Worm (Caenorhabditis elegans) whole organism, L3 larva: ENCODE data around the gene F38H4.5.
A peak's percentile ranks its signal among the peaks of the same experiment; 100 is the strongest.

ENCODE experiments used
- ZK546.5 ChIP-seq: sonication (generic microtip); optimal IDR thresholded peaks from 2 replicates; lab custom pipeline; 2017; ENCODE audit warnings: missing biosample characterization, missing genetic modification characterization
- aly-2 ChIP-seq: fragments of 150-350 bp; optimal IDR thresholded peaks from 2 replicates; lab custom pipeline; 2014; ENCODE audit warnings: missing biosample characterization, missing genetic modification characterization
- ama-1 ChIP-seq: fragments of 150-350 bp; optimal IDR thresholded peaks from 2 replicates; lab custom pipeline; 2018
- ceh-16 ChIP-seq: sonication (generic microtip); optimal IDR thresholded peaks from 2 replicates; lab custom pipeline; 2017; ENCODE audit warnings: missing biosample characterization, missing genetic modification characterization
- ceh-82 ChIP-seq: fragments of 150-350 bp; optimal IDR thresholded peaks from 2 replicates; lab custom pipeline; 2014; ENCODE audit warnings: missing biosample characterization, missing genetic modification characterization
- ceh-9 ChIP-seq: sonication (generic microtip); optimal IDR thresholded peaks from 2 replicates; lab custom pipeline; 2018; ENCODE audit warnings: missing biosample characterization, missing genetic modification characterization
- daf-12 ChIP-seq: fragments of 150-350 bp; optimal IDR thresholded peaks from 2 replicates; lab custom pipeline; 2014; ENCODE audit warnings: missing biosample characterization, missing genetic modification reagents, missing genetic modification characterization
- egl-27 ChIP-seq: sonication (generic microtip); optimal IDR thresholded peaks from 4 replicates; lab custom pipeline; 2017; ENCODE audit warnings: missing biosample characterization, missing genetic modification reagents, missing genetic modification characterization
- egl-5 ChIP-seq: fragments of 150-350 bp; optimal IDR thresholded peaks from 2 replicates; lab custom pipeline; 2017; ENCODE audit warnings: missing biosample characterization, missing genetic modification reagents, missing genetic modification characterization, inconsistent platforms
- elt-1 ChIP-seq: fragments of 150-350 bp; optimal IDR thresholded peaks from 2 replicates; lab custom pipeline; 2014; ENCODE audit warnings: missing biosample characterization, missing genetic modification characterization
- elt-2 ChIP-seq: sonication (generic microtip); optimal IDR thresholded peaks from 2 replicates; lab custom pipeline; 2016; ENCODE audit warnings: missing genetic modification reagents, mild to moderate bottlenecking, missing genetic modification characterization, missing compliant biosample characterization
- eor-1 ChIP-seq, 2 experiments: fragments of 150-350 bp; optimal IDR thresholded peaks; 2 replicates each; lab custom pipeline; 2014 to 2018; ENCODE audit warnings: missing biosample characterization in 2 of 2, missing genetic modification characterization in 2 of 2
- fkh-2 ChIP-seq: fragments of 150-350 bp; optimal IDR thresholded peaks from 2 replicates; lab custom pipeline; 2014; ENCODE audit warnings: missing biosample characterization, missing genetic modification reagents, missing genetic modification characterization
- fos-1 ChIP-seq: fragments of 150-350 bp; optimal IDR thresholded peaks from 2 replicates; lab custom pipeline; 2014; ENCODE audit warnings: missing biosample characterization, missing genetic modification characterization
- hmg-11 ChIP-seq: sonication (generic microtip); optimal IDR thresholded peaks from 2 replicates; lab custom pipeline; 2016; ENCODE audit warnings: missing genetic modification characterization, missing compliant biosample characterization
- jun-1 ChIP-seq: fragments of 150-350 bp; optimal IDR thresholded peaks from 2 replicates; lab custom pipeline; 2014; ENCODE audit warnings: missing biosample characterization, missing genetic modification reagents, missing genetic modification characterization
- lin-15B ChIP-seq: fragments of 150-350 bp; optimal IDR thresholded peaks from 2 replicates; lab custom pipeline; 2014; ENCODE audit warnings: missing biosample characterization, missing genetic modification characterization
- lin-39 ChIP-seq: fragments of 150-350 bp; optimal IDR thresholded peaks from 2 replicates; lab custom pipeline; 2018; ENCODE audit warnings: missing biosample characterization, missing genetic modification reagents, missing genetic modification characterization
- lsy-12 ChIP-seq: sonication (generic microtip); optimal IDR thresholded peaks from 2 replicates; lab custom pipeline; 2016; ENCODE audit warnings: mild to moderate bottlenecking, missing genetic modification characterization, missing compliant biosample characterization
- mdl-1 ChIP-seq: fragments of 150-350 bp; optimal IDR thresholded peaks from 2 replicates; lab custom pipeline; 2014; ENCODE audit warnings: missing biosample characterization, missing genetic modification characterization
- mml-1 ChIP-seq: fragments of 150-350 bp; sonication (generic microtip); optimal IDR thresholded peaks from 3 replicates; lab custom pipeline; 2014; ENCODE audit warnings: missing biosample characterization, missing genetic modification characterization
- nfya-1 ChIP-seq: sonication (generic microtip); optimal IDR thresholded peaks from 2 replicates; lab custom pipeline; 2017; ENCODE audit warnings: missing genetic modification characterization, mild to moderate bottlenecking, missing compliant biosample characterization, antibody characterized with exemption, moderate library complexity; ENCODE audit not compliant: insufficient read depth
- nhr-12 ChIP-seq: fragments of 150-350 bp; optimal IDR thresholded peaks from 2 replicates; lab custom pipeline; 2014; ENCODE audit warnings: missing biosample characterization, missing genetic modification characterization
- nhr-23 ChIP-seq: fragments of 150-350 bp; optimal IDR thresholded peaks from 2 replicates; lab custom pipeline; 2014; ENCODE audit warnings: missing biosample characterization, missing genetic modification reagents, missing genetic modification characterization
- nhr-25 ChIP-seq: sonication (generic microtip); optimal IDR thresholded peaks from 2 replicates; lab custom pipeline; 2017; ENCODE audit warnings: missing biosample characterization, missing genetic modification characterization
- nhr-43 ChIP-seq: sonication (generic microtip); optimal IDR thresholded peaks from 2 replicates; lab custom pipeline; 2016; ENCODE audit warnings: mild to moderate bottlenecking, missing genetic modification characterization, missing compliant biosample characterization; ENCODE audit not compliant: poor library complexity, severe bottlenecking
- nhr-67 ChIP-seq: fragments of 150-350 bp; optimal IDR thresholded peaks from 2 replicates; lab custom pipeline; 2014; ENCODE audit warnings: missing biosample characterization, missing genetic modification characterization
- nhr-77 ChIP-seq: fragments of 150-350 bp; optimal IDR thresholded peaks from 2 replicates; lab custom pipeline; 2014; ENCODE audit warnings: missing biosample characterization, missing genetic modification characterization
- pha-4 ChIP-seq: fragments of 150-350 bp; optimal IDR thresholded peaks from 2 replicates; lab custom pipeline; 2014; ENCODE audit warnings: missing biosample characterization, missing genetic modification reagents, missing genetic modification characterization
- sea-2 ChIP-seq: fragments of 150-350 bp; sonication (generic microtip); optimal IDR thresholded peaks from 4 replicates; lab custom pipeline; 2014; ENCODE audit warnings: missing biosample characterization, missing genetic modification reagents, missing genetic modification characterization
- skn-1 ChIP-seq: fragments of 150-350 bp; optimal IDR thresholded peaks from 2 replicates; lab custom pipeline; 2014; ENCODE audit warnings: missing biosample characterization, missing genetic modification characterization
- snpc-4 ChIP-seq: fragments of 150-350 bp; optimal IDR thresholded peaks from 2 replicates; lab custom pipeline; 2014; ENCODE audit warnings: missing biosample characterization, missing genetic modification characterization
- zag-1 ChIP-seq: fragments of 150-350 bp; optimal IDR thresholded peaks from 2 replicates; lab custom pipeline; 2014; ENCODE audit warnings: missing biosample characterization, missing genetic modification characterization
- ztf-11 ChIP-seq: fragments of 150-350 bp; optimal IDR thresholded peaks from 2 replicates; lab custom pipeline; 2014; ENCODE audit warnings: missing biosample characterization, missing genetic modification characterization
- ztf-4 ChIP-seq: fragments of 150-350 bp; optimal IDR thresholded peaks from 2 replicates; lab custom pipeline; 2014; ENCODE audit warnings: missing biosample characterization, missing genetic modification characterization

F38H4.5 gene

ce11 chrIV:11857159-11857565, 5.2 kb downstream of the F38H4.5 start (continued):
- TF ChIP-seq ZK546.5 (tag; lab: Kevin White, UChicago) (no peak), nhr-23 (tag; lab: Kevin White, UChicago) (peak; percentile 5), nfya-1 (tag; lab: Kevin White, UChicago) (peak; percentile 98), ceh-9 (tag; lab: Kevin White, UChicago) (no peak), nhr-77 (tag; lab: Kevin White, UChicago) (no peak), ztf-4 (tag; lab: Kevin White, UChicago) (no peak), hmg-11 (peak; percentile 75), nhr-12 (tag; lab: Kevin White, UChicago) (no peak), sea-2 (no peak), nhr-43 (no peak), jun-1 (tag; lab: Kevin White, UChicago) (peak; percentile 60), zag-1 (tag; lab: Kevin White, UChicago) (no peak), lin-15B (tag; lab: Kevin White, UChicago) (peak; percentile 89), ceh-16 (no peak), eor-1 (tag; optimal IDR thresholded peaks at IDR 0.05; lab: Kevin White, UChicago) (no peak), daf-12 (tag; lab: Kevin White, UChicago) (no peak), nhr-67 (tag; lab: Kevin White, UChicago) (no peak), elt-2 (tag; lab: Kevin White, UChicago) (peak; percentile 43), pha-4 (tag; lab: Kevin White, UChicago) (peak; percentile 74), mdl-1 (tag; lab: Kevin White, UChicago) (no peak), lsy-12 (tag; lab: Kevin White, UChicago) (peak; percentile 35)

ce11 chrIV:11858142-11858541, 6.2 kb downstream of the F38H4.5 start, which contains the start of gene let-92:
TSS of gene let-92 (plus strand) at chrIV:11858442.
- TF ChIP-seq elt-2 (tag; lab: Kevin White, UChicago) (no peak), nhr-43 (no peak), hmg-11 (no peak), fkh-2 (tag; lab: Kevin White, UChicago) (no peak), ceh-9 (tag; lab: Kevin White, UChicago) (no peak), skn-1 (tag; lab: Kevin White, UChicago) (no peak), ZK546.5 (tag; lab: Kevin White, UChicago) (no peak), nhr-67 (tag; lab: Kevin White, UChicago) (no peak), ceh-82 (tag; lab: Kevin White, UChicago) (no peak), aly-2 (tag; lab: Kevin White, UChicago) (no peak), nhr-12 (tag; lab: Kevin White, UChicago) (no peak), ztf-4 (tag; lab: Kevin White, UChicago) (no peak), mml-1 (tag; lab: Kevin White, UChicago) (no peak), lin-39 (tag; lab: Kevin White, UChicago) (no peak), fos-1 (tag; lab: Kevin White, UChicago) (no peak)

ce11 chrIV:11859995-11860605, 8.1 kb downstream of the F38H4.5 start, which contains the start of gene mob-1:
TSS of gene mob-1 (plus strand) at chrIV:11860555.
- TF ChIP-seq nhr-23 (tag; lab: Kevin White, UChicago) = peak; percentile 5
- TF ChIP-seq pha-4 (tag; lab: Kevin White, UChicago) = peak; percentile 25
- no peak for TF ChIP-seq egl-27 (tag; lab: Kevin White, UChicago)
- peak; percentile 54 for TF ChIP-seq ama-1

- TF ChIP-seq hmg-11 (peak; percentile 2), nhr-77 (tag; lab: Kevin White, UChicago) (no peak), ama-1 (no peak), snpc-4 (tag; lab: Kevin White, UChicago) (no peak), nfya-1 (tag; lab: Kevin White, UChicago) (no peak), sea-2 (no peak), pha-4 (tag; lab: Kevin White, UChicago) (peak; percentile 80), mml-1 (tag; lab: Kevin White, UChicago) (no peak), elt-1 (tag; lab: Kevin White, UChicago) (no peak)
These were observed 11.4 kb downstream of the F38H4.5 start for ce11 chrIV:11863428-11863827.

- TF ChIP-seq nhr-25 (tag; lab: Kevin White, UChicago) (no peak), pha-4 (tag; lab: Kevin White, UChicago) (no peak), nhr-23 (tag; lab: Kevin White, UChicago) (no peak), ceh-16 (no peak), jun-1 (tag; lab: Kevin White, UChicago) (no peak), egl-5 (no peak), lin-15B (tag; lab: Kevin White, UChicago) (no peak), fkh-2 (tag; lab: Kevin White, UChicago) (no peak), ztf-11 (tag; lab: Kevin White, UChicago) (no peak), nhr-43 (no peak), zag-1 (tag; lab: Kevin White, UChicago) (no peak)
These were observed 12.2 kb downstream of the F38H4.5 start, which contains the start of gene trpa-1 for ce11 chrIV:11864226-11864625. TSS of gene trpa-1 (plus strand) at chrIV:11864526.
